Worm (Caenorhabditis elegans) whole organism, L2 larva: ENCODE data around the gene F10D2.8.

Experiments used
- C34F6.9 ChIP-seq: fragments of 150-350 bp; optimal IDR thresholded peaks from 2 replicates; lab custom pipeline; 2014; ENCODE audit warnings: missing biosample characterization, missing genetic modification characterization
- F13H6.1 ChIP-seq: sonication (generic microtip); optimal IDR thresholded peaks from 2 replicates; lab custom pipeline; 2016; ENCODE audit warnings: missing genetic modification characterization, missing compliant biosample characterization
- R02D3.7 ChIP-seq: fragments of 150-350 bp; optimal IDR thresholded peaks from 2 replicates; lab custom pipeline; 2014; ENCODE audit warnings: missing biosample characterization, missing genetic modification characterization
- Y55F3AM.14 ChIP-seq: fragments of 200-800 bp; sonication (Bioruptor generic); optimal IDR thresholded peaks from 2 replicates; lab custom pipeline; 2018; ENCODE audit warnings: mild to moderate bottlenecking, missing genetic modification characterization, missing compliant biosample characterization
- ZK546.5 ChIP-seq: sonication (generic microtip); optimal IDR thresholded peaks from 2 replicates; lab custom pipeline; 2017; ENCODE audit warnings: missing biosample characterization, missing genetic modification characterization
- alr-1 ChIP-seq: fragments of 150-350 bp; optimal IDR thresholded peaks from 2 replicates; lab custom pipeline; 2014; ENCODE audit warnings: missing biosample characterization, missing genetic modification characterization
- aly-2 ChIP-seq: fragments of 150-350 bp; optimal IDR thresholded peaks from 2 replicates; lab custom pipeline; 2014; ENCODE audit warnings: missing biosample characterization, missing genetic modification characterization
- ama-1 ChIP-seq: fragments of 150-350 bp; optimal IDR thresholded peaks from 2 replicates; lab custom pipeline; 2018; ENCODE audit warnings: inconsistent platforms
- blmp-1 ChIP-seq: sonication (generic microtip); optimal IDR thresholded peaks from 2 replicates; lab custom pipeline; 2017; ENCODE audit warnings: missing genetic modification characterization, mild to moderate bottlenecking, missing compliant biosample characterization, antibody characterized with exemption, moderate library complexity; ENCODE audit not compliant: insufficient read depth
- ceh-16 ChIP-seq: fragments of 150-350 bp; optimal IDR thresholded peaks from 2 replicates; lab custom pipeline; 2014; ENCODE audit warnings: missing biosample characterization, missing genetic modification characterization
- ceh-82 ChIP-seq: fragments of 150-350 bp; optimal IDR thresholded peaks from 2 replicates; lab custom pipeline; 2014; ENCODE audit warnings: missing biosample characterization, missing genetic modification characterization
- crh-2 ChIP-seq: sonication (generic microtip); optimal IDR thresholded peaks from 2 replicates; lab custom pipeline; 2017; ENCODE audit warnings: missing biosample characterization, missing genetic modification characterization
- dmd-4 ChIP-seq: sonication (generic microtip); optimal IDR thresholded peaks from 2 replicates; lab custom pipeline; 2017; ENCODE audit warnings: missing biosample characterization, missing genetic modification characterization
- egl-27 ChIP-seq: sonication (generic microtip); optimal IDR thresholded peaks from 3 replicates; lab custom pipeline; 2017; ENCODE audit warnings: missing biosample characterization, missing genetic modification reagents, missing genetic modification characterization
- elt-3 ChIP-seq: sonication (generic microtip); optimal IDR thresholded peaks from 2 replicates; lab custom pipeline; 2017; ENCODE audit warnings: missing biosample characterization, missing genetic modification characterization
- fos-1 ChIP-seq: fragments of 150-350 bp; optimal IDR thresholded peaks from 2 replicates; lab custom pipeline; 2014; ENCODE audit warnings: missing biosample characterization, missing genetic modification characterization
- gmeb-1 ChIP-seq: fragments of 150-350 bp; optimal IDR thresholded peaks from 2 replicates; lab custom pipeline; 2014; ENCODE audit warnings: missing biosample characterization, missing genetic modification characterization
- lin-11 ChIP-seq: fragments of 150-350 bp; sonication (generic microtip); optimal IDR thresholded peaks from 2 replicates; lab custom pipeline; 2014; ENCODE audit warnings: missing biosample characterization, missing genetic modification characterization, inconsistent platforms, mixed read lengths
- lin-13 ChIP-seq: fragments of 150-350 bp; optimal IDR thresholded peaks from 2 replicates; lab custom pipeline; 2014; ENCODE audit warnings: missing biosample characterization, missing genetic modification reagents, missing genetic modification characterization
- lin-39 ChIP-seq: fragments of 150-350 bp; optimal IDR thresholded peaks from 2 replicates; lab custom pipeline; 2014; ENCODE audit warnings: missing biosample characterization, missing genetic modification reagents, missing genetic modification characterization
- lsy-2 ChIP-seq, 2 experiments: fragments of 150-350 bp in 1 of 2; sonication (generic microtip) in 1 of 2; optimal IDR thresholded peaks; 2 replicates each; lab custom pipeline; 2014 to 2017; ENCODE audit warnings: missing biosample characterization in 2 of 2, missing genetic modification characterization in 2 of 2
- mab-5 ChIP-seq: fragments of 150-350 bp; optimal IDR thresholded peaks from 2 replicates; lab custom pipeline; 2014; ENCODE audit warnings: missing biosample characterization, missing genetic modification characterization
- mbf-1 ChIP-seq: sonication (generic microtip); optimal IDR thresholded peaks from 2 replicates; lab custom pipeline; 2017; ENCODE audit warnings: missing biosample characterization, missing genetic modification characterization
- mdl-1 ChIP-seq, 2 experiments: fragments of 150-350 bp in 1 of 2; sonication (generic microtip) in 1 of 2; optimal IDR thresholded peaks; 2 replicates each; lab custom pipeline; 2017; ENCODE audit warnings: missing biosample characterization in 2 of 2, missing genetic modification characterization in 2 of 2
- nhr-10 ChIP-seq: sonication (generic microtip); optimal IDR thresholded peaks from 2 replicates; lab custom pipeline; 2017; ENCODE audit warnings: missing biosample characterization, missing genetic modification characterization
- nhr-12 ChIP-seq: fragments of 150-350 bp; optimal IDR thresholded peaks from 2 replicates; lab custom pipeline; 2014; ENCODE audit warnings: missing biosample characterization, missing genetic modification characterization
- nhr-129 ChIP-seq: fragments of 150-350 bp; optimal IDR thresholded peaks from 2 replicates; lab custom pipeline; 2014; ENCODE audit warnings: missing biosample characterization, missing genetic modification characterization
- nhr-21 ChIP-seq: fragments of 150-350 bp; optimal IDR thresholded peaks from 2 replicates; lab custom pipeline; 2014; ENCODE audit warnings: missing biosample characterization, missing genetic modification characterization
- nhr-23 ChIP-seq: fragments of 150-350 bp; optimal IDR thresholded peaks from 2 replicates; lab custom pipeline; 2014; ENCODE audit warnings: missing biosample characterization, missing genetic modification reagents, missing genetic modification characterization
- nhr-25 ChIP-seq: fragments of 150-350 bp; sonication (generic microtip); optimal IDR thresholded peaks from 3 replicates; lab custom pipeline; 2014; ENCODE audit warnings: missing biosample characterization, missing genetic modification characterization
- nhr-6 ChIP-seq: fragments of 150-350 bp; optimal IDR thresholded peaks from 2 replicates; lab custom pipeline; 2014; ENCODE audit warnings: missing biosample characterization, missing genetic modification characterization
- nhr-77 ChIP-seq: fragments of 150-350 bp; optimal IDR thresholded peaks from 2 replicates; lab custom pipeline; 2014; ENCODE audit warnings: missing biosample characterization, missing genetic modification characterization
- sem-4 ChIP-seq: fragments of 150-350 bp; optimal IDR thresholded peaks from 2 replicates; lab custom pipeline; 2014; ENCODE audit warnings: missing biosample characterization, missing genetic modification reagents, missing genetic modification characterization
- sma-3 ChIP-seq: sonication (generic microtip); optimal IDR thresholded peaks from 2 replicates; lab custom pipeline; 2016; ENCODE audit warnings: missing genetic modification reagents, missing genetic modification characterization, missing compliant biosample characterization
- sma-9 ChIP-seq, 2 experiments: fragments of 150-350 bp in 1 of 2; sonication (generic microtip) in 1 of 2; optimal IDR thresholded peaks; 2 replicates each; lab custom pipeline; 2014 to 2016; ENCODE audit warnings: missing genetic modification characterization in 2 of 2, mild to moderate bottlenecking in 1 of 2, missing biosample characterization in 1 of 2, missing compliant biosample characterization in 1 of 2, missing genetic modification reagents in 1 of 2, moderate library complexity in 1 of 2
- snpc-4 ChIP-seq: fragments of 150-350 bp; optimal IDR thresholded peaks from 2 replicates; lab custom pipeline; 2014; ENCODE audit warnings: missing biosample characterization, missing genetic modification characterization
- unc-55 ChIP-seq: fragments of 150-350 bp; sonication (generic microtip); optimal IDR thresholded peaks from 3 replicates; lab custom pipeline; 2014; ENCODE audit warnings: missing biosample characterization, missing genetic modification reagents, missing genetic modification characterization
- unc-62 ChIP-seq: fragments of 150-350 bp; optimal IDR thresholded peaks from 2 replicates; lab custom pipeline; 2014; ENCODE audit warnings: missing biosample characterization, missing genetic modification reagents, missing genetic modification characterization
- zag-1 ChIP-seq: fragments of 150-350 bp; optimal IDR thresholded peaks from 2 replicates; lab custom pipeline; 2014; ENCODE audit warnings: missing biosample characterization, missing genetic modification characterization
- ztf-1 ChIP-seq: fragments of 200-800 bp; sonication (Bioruptor generic); conservative IDR thresholded peaks from 2 replicates; pipeline ENCODE4 v1.3.6; 2022; ENCODE audit warnings: missing genetic modification characterization, missing compliant biosample characterization
- ztf-11 ChIP-seq: sonication (generic microtip); optimal IDR thresholded peaks from 2 replicates; lab custom pipeline; 2017; ENCODE audit warnings: missing biosample characterization, missing genetic modification characterization
- ztf-4 ChIP-seq: fragments of 150-350 bp; optimal IDR thresholded peaks from 2 replicates; lab custom pipeline; 2014; ENCODE audit warnings: missing biosample characterization, missing genetic modification characterization

F10D2.8 gene

DNA sequence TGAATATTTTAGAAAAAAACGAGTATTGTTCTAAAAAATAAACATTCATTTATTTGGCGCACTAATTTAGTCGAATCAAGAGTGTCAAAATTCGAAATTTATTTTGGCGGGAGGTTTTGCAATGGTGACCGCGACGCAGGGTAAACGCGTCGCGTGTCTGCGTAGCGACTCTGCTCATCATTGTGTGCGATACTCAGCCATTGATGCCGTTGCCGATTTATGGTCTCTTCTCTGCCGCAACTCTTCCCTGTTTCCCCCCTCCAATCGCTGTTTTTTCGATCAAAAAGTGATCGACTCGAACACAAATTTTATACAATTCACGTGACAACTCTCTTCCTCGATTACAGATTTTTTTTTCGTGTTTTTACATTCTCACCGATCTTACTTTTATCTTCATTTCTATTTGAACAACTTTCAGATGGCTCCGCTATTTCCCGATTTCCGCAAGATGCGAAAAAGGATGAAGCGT lies 46.0 kb upstream of the F10D2.8 start, which contains the start of gene F09G2.2:
Gene F09G2.2, plus strand, starts transcription at position 419 of the 469 bp plus-strand sequence.
- no peak for TF ChIP-seq aly-2 (tag; lab: Kevin White, UChicago)
- peak; percentile 47 for TF ChIP-seq zag-1 (tag; lab: Kevin White, UChicago)
- TF ChIP-seq nhr-77 (tag; lab: Kevin White, UChicago): peak; percentile 45
- TF ChIP-seq ztf-4 (tag; lab: Kevin White, UChicago): peak; percentile 71
- TF ChIP-seq ZK546.5: peak; percentile 31
- peak; percentile 64 for TF ChIP-seq ama-1 (lab: Kevin White, UChicago)
- peak; percentile 93 for TF ChIP-seq sma-9 (GFP tag; optimal IDR thresholded peaks at IDR 0.05; lab: Kevin White, UChicago)
- no peak for TF ChIP-seq sma-9 (tag; optimal IDR thresholded peaks at IDR 0.05; lab: Kevin White, UChicago)
- peak; percentile 84 for TF ChIP-seq sem-4 (tag; lab: Kevin White, UChicago)
- peak; percentile 80 for TF ChIP-seq nhr-6 (tag; lab: Kevin White, UChicago)
- no peak for TF ChIP-seq elt-3 (tag; lab: Kevin White, UChicago)
- peak; percentile 89 for TF ChIP-seq F13H6.1 (tag; lab: Kevin White, UChicago)
- no peak for TF ChIP-seq ztf-11
- TF ChIP-seq nhr-10 (tag; lab: Kevin White, UChicago): no peak
- peak; percentile 90 for TF ChIP-seq gmeb-1
- no peak for TF ChIP-seq mbf-1
- peak; percentile 96 for TF ChIP-seq unc-55 (GFP tag; lab: Kevin White, UChicago)
- TF ChIP-seq dmd-4 (tag; lab: Kevin White, UChicago): no peak
- TF ChIP-seq ceh-82 (tag; lab: Kevin White, UChicago): peak; percentile 47
- TF ChIP-seq ztf-1 (GFP tag; lab: Robert Waterston, UW): no peak
- TF ChIP-seq alr-1 (tag; lab: Kevin White, UChicago): no peak
- peak; percentile 91 for TF ChIP-seq ceh-16
- TF ChIP-seq lin-39 (tag; lab: Kevin White, UChicago): no peak
- TF ChIP-seq sma-3: peak; percentile 93
- peak; percentile 90 for TF ChIP-seq lin-11
- TF ChIP-seq lsy-2 (tag; optimal IDR thresholded peaks at IDR 0.05; lab: Kevin White, UChicago): peak; percentile 73 to 92
- TF ChIP-seq C34F6.9 (tag; lab: Kevin White, UChicago): peak; percentile 97
- TF ChIP-seq nhr-23 (tag; lab: Kevin White, UChicago): no peak
- peak; percentile 33 for TF ChIP-seq Y55F3AM.14 (GFP tag; lab: Kevin White, UChicago)
- peak; percentile 78 for TF ChIP-seq egl-27 (tag; lab: Kevin White, UChicago)
- TF ChIP-seq fos-1 (tag; lab: Kevin White, UChicago): peak; percentile 90
- TF ChIP-seq nhr-21 (tag; lab: Kevin White, UChicago): peak; percentile 88
- TF ChIP-seq mab-5: peak; percentile 76
- peak; percentile 94 for TF ChIP-seq lin-13 (GFP tag; lab: Kevin White, UChicago)
- TF ChIP-seq nhr-129 (tag; lab: Kevin White, UChicago): peak; percentile 90
- peak; percentile 90 for TF ChIP-seq nhr-25 (tag; lab: Kevin White, UChicago)
- peak; percentile 71 for TF ChIP-seq snpc-4 (tag; lab: Kevin White, UChicago)
- TF ChIP-seq blmp-1 (tag; lab: Kevin White, UChicago): peak; percentile 76
- TF ChIP-seq mdl-1 (tag; optimal IDR thresholded peaks at IDR 0.05; lab: Kevin White, UChicago): peak in 1 of 2 experiments; percentile 48
- peak; percentile 95 for TF ChIP-seq crh-2 (tag; lab: Kevin White, UChicago)

DNA sequence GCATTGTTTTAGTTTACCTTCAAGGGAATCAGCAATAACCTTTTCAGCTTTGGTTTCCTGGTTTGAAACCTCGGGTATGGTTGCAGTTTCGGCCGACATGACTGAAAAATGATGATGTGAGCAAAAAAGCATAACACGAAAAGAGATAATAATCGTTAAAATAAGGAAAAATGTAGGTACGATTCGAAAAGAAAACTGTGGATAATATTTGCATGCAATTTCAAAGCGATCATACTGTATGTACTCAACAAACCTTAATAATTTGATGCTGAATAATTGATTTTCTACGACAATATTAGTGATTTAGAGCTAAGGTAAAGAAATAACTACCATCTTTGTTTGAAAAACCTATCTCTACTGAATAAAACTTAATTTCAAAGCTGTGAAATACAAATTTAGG lies 45.5 kb upstream of the F10D2.8 start, which contains the start of gene attf-2:
Gene attf-2, minus strand, starts transcription at position 101 of the 400 bp plus-strand sequence.
- no peak for TF ChIP-seq ZK546.5
- no peak for TF ChIP-seq ztf-1 (GFP tag; lab: Robert Waterston, UW)
- no peak for TF ChIP-seq F13H6.1 (tag; lab: Kevin White, UChicago)
- TF ChIP-seq aly-2 (tag; lab: Kevin White, UChicago): no peak
- TF ChIP-seq unc-62 (GFP tag; lab: Kevin White, UChicago): no peak
- TF ChIP-seq R02D3.7 (tag; lab: Kevin White, UChicago): no peak
- no peak for TF ChIP-seq nhr-12 (tag; lab: Kevin White, UChicago)
